Fruit fly (Drosophila melanogaster) Kc167 (cell line): ENCODE results near the gene CG12998.

Source experiments
- Myc ChIP-seq: fragments of >200 bp; optimal IDR thresholded peaks from 2 replicates; lab custom pipeline; 2017; ENCODE audit warnings: missing external identifiers
- Sin3A ChIP-seq: fragments of >200 bp; optimal IDR thresholded peaks from 2 replicates; lab custom pipeline; 2018; ENCODE audit warnings: missing external identifiers
- h ChIP-seq: fragments of >200 bp; optimal IDR thresholded peaks from 3 replicates; lab custom pipeline; 2018; ENCODE audit warnings: missing external identifiers
- insv ChIP-seq: fragments of >200 bp; optimal IDR thresholded peaks from 3 replicates; lab custom pipeline; 2018; ENCODE audit warnings: missing external identifiers
- psq ChIP-seq: fragments of >200 bp; optimal IDR thresholded peaks from 2 replicates; lab custom pipeline; 2017; ENCODE audit warnings: missing external identifiers
- ttk ChIP-seq: sonication (Bioruptor generic); optimal IDR thresholded peaks from 2 replicates; lab custom pipeline; 2017; ENCODE audit warnings: missing external identifiers

CG12998 gene

DNA sequence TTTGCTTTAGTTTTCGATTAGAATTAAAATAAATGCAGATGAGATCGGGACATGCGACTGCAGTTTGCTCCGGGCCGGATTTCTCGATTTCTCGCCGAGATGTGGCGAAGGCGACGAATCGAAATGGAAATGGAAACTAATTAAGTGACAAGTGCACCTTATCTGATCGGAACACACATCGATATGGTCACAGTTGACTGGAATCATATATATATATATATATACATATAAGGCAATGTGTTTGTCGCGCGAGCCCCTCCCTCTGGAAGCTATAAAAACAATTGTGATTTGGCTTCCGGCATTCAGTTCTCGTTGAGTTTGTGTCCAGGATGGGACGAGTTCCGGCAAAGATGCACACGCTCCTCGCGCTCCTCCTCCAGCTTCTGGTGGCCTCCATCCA lies 3.5 kb upstream of the CG12998 start, which contains the start of gene CG5162:
Gene CG5162, plus strand, starts transcription at position 301 of the 400 bp plus-strand sequence.
- TF ChIP-seq insv (lab: Kevin White, UChicago): no peak
- no peak for TF ChIP-seq ttk (lab: Kevin White, UChicago)
- TF ChIP-seq h: no peak
- TF ChIP-seq Myc: no peak
- no peak for TF ChIP-seq psq (lab: Kevin White, UChicago)
- no peak for TF ChIP-seq Sin3A (lab: Kevin White, UChicago)

- TF ChIP-seq Myc (no peak), insv (lab: Kevin White, UChicago) (no peak), psq (lab: Kevin White, UChicago) (no peak), Sin3A (lab: Kevin White, UChicago) (no peak), h (no peak), ttk (lab: Kevin White, UChicago) (no peak)
These were observed 2.7 kb downstream of the CG12998 start, which contains the start of gene CG5172 for dm6 chrX:17221142-17221541. CG5172 (plus strand) TSS chrX:17221442.

dm6 chrX:17223715-17224114 lies 5.2 kb downstream of the CG12998 start, which contains the start of gene CG34327:
CG34327 (minus strand) TSS chrX:17223815.
- TF ChIP-seq psq (lab: Kevin White, UChicago) (no peak), insv (lab: Kevin White, UChicago) (no peak), Sin3A (lab: Kevin White, UChicago) (no peak), h (no peak), Myc (no peak), ttk (lab: Kevin White, UChicago) (no peak)

DNA sequence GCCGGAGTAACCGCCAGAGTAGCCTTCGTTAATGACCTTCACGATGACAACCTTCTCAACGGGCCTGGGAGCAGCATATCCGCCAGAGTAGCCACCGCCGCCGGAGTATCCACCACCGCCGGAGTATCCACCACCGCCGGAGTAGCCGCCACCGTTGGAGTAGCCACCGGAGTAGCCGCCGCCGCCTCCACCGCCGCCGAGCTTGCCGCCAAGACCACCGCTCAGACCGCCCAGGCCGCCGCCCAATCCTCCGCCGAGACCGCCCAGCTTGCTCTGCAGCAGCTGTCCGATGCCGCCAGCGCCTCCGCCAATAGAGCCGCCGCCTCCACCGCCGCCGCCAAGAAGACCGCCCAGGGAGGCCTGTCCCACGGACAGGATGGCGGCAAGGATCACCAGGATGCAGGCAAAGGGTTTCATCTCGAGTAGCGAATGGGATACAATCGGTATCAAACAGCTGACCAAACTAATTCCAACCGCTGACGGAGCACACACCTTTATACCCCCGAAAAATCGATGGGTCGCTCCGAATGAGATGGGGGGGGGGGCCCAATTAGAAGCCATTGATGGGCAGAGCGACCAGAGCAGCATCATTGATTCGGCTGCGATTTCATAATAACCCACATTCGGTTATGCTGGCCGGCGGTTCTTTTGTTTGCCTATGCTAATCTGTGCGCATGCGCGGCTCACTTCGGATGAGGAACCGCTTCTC lies 7.7 kb downstream of the CG12998 start:
- TF ChIP-seq insv (lab: Kevin White, UChicago): no peak
- TF ChIP-seq ttk (lab: Kevin White, UChicago): no peak
- TF ChIP-seq Sin3A (lab: Kevin White, UChicago): no peak
- no peak for TF ChIP-seq h
- TF ChIP-seq Myc: no peak
- TF ChIP-seq psq (lab: Kevin White, UChicago): no peak

- TF ChIP-seq psq (lab: Kevin White, UChicago) (no peak), Sin3A (lab: Kevin White, UChicago) (no peak), insv (lab: Kevin White, UChicago) (no peak), h (no peak), ttk (lab: Kevin White, UChicago) (no peak), Myc (no peak)
These were observed 8.2 kb downstream of the CG12998 start, which contains the start of gene CG10598 for dm6 chrX:17226681-17227019. CG10598 (minus strand) TSS chrX:17226867.

- TF ChIP-seq Myc (no peak), ttk (lab: Kevin White, UChicago) (no peak), Sin3A (lab: Kevin White, UChicago) (no peak), insv (lab: Kevin White, UChicago) (no peak), psq (lab: Kevin White, UChicago) (no peak), h (no peak)
These were observed 9.0 kb downstream of the CG12998 start for dm6 chrX:17227462-17227861.

dm6 chrX:17229475-17230169 lies 11.2 kb downstream of the CG12998 start:
- no peak for TF ChIP-seq Sin3A (lab: Kevin White, UChicago)
- TF ChIP-seq h: no peak
- TF ChIP-seq ttk (lab: Kevin White, UChicago): no peak
- no peak for TF ChIP-seq psq (lab: Kevin White, UChicago)
- TF ChIP-seq insv (lab: Kevin White, UChicago): no peak
- TF ChIP-seq Myc: no peak

dm6 chrX:17230944-17231343 lies 12.5 kb downstream of the CG12998 start, which contains the start of gene CG10597:
CG10597 (minus strand) TSS chrX:17231044.
- TF ChIP-seq Sin3A (lab: Kevin White, UChicago) (no peak), insv (lab: Kevin White, UChicago) (no peak), h (no peak), psq (lab: Kevin White, UChicago) (no peak), ttk (lab: Kevin White, UChicago) (no peak), Myc (no peak)

DNA sequence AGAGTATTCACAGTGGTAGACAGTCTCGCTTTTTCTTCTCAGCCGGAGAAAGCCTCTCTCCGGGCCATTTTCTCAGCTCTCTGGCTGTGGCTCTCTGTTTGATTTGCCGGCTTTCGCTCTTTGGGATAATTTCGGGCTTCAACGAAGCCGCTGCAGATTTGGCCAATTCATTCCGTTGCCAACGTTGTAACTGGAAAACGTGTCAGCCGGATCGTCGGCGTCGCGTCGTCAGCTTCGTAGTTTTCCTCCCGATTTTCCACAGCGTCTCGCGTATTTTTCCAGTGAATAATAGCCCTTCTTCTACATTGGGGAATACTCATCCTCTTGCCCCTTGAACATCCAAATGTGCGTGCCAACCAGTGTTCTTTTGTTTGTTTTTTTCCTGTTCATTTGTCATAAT lies 14.2 kb downstream of the CG12998 start, which contains the start of gene f:
Gene f, plus strand, starts transcription at position 301 of the 400 bp plus-strand sequence.
- TF ChIP-seq insv (lab: Kevin White, UChicago): no peak
- no peak for TF ChIP-seq Myc
- TF ChIP-seq h: no peak
- no peak for TF ChIP-seq ttk (lab: Kevin White, UChicago)
- TF ChIP-seq psq (lab: Kevin White, UChicago): no peak
- TF ChIP-seq Sin3A (lab: Kevin White, UChicago): no peak

DNA sequence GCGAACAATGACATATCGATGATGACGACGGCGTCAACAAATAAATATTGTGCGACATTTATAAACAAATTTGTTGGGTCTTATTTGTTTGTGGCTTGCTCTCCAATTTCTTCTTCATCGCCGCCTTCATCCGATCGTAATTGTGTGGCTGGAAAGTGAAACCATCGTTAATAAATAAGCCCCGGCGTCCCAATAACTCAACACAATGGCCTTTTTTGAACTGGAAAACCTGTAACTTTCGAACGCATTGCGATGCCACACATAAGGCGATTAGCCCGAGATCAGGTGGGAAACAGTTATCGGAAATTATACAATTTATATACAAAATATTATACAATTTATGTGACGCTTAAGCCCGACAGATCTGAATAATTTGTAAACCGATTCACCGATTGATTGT lies 18.0 kb downstream of the CG12998 start:
- TF ChIP-seq h: no peak
- no peak for TF ChIP-seq psq (lab: Kevin White, UChicago)
- no peak for TF ChIP-seq Myc
- TF ChIP-seq insv (lab: Kevin White, UChicago): no peak
- no peak for TF ChIP-seq Sin3A (lab: Kevin White, UChicago)
- no peak for TF ChIP-seq ttk (lab: Kevin White, UChicago)

DNA sequence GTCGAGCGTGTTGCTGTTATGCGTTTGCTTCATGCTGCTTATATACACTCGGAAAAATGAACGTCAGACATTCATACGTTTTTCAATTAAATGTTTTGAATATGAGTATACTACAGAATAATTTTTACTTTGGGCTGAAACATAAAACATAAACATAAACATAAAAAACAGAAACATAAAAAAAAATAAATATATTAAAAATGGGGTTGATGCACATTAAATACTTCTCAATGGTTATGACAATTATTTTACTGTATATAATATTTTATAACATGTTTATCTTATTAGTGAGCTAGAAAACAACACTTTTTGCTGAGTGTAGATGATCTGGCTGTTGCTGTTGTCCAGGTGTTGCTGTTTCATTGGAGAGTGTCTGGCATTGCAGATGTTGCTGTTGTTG lies 19.0 kb downstream of the CG12998 start:
- TF ChIP-seq psq (lab: Kevin White, UChicago) (no peak), Myc (no peak), ttk (lab: Kevin White, UChicago) (no peak), insv (lab: Kevin White, UChicago) (no peak), Sin3A (lab: Kevin White, UChicago) (no peak), h (no peak)

dm6 chrX:17244854-17245253 lies 26.4 kb downstream of the CG12998 start, which contains the start of gene CG8915:
CG8915 (minus strand) TSS chrX:17245001.
- TF ChIP-seq psq (lab: Kevin White, UChicago): no peak
- TF ChIP-seq h: no peak
- no peak for TF ChIP-seq Sin3A (lab: Kevin White, UChicago)
- TF ChIP-seq Myc: no peak
